Worm (Caenorhabditis elegans): Measurements from ENCODE around the gene cbp-3.

ce11 chrIII:9903694-9904292 lies 10.0 kb upstream of the cbp-3 start:
- no peak for TF ChIP-seq nfya-1 (tag; optimal IDR thresholded peaks at IDR 0.05; ENCODE audit: borderline replicate concordance, insufficient read depth)
- TF ChIP-seq him-1 (tag; optimal IDR thresholded peaks at IDR 0.05), result no peak
- no peak for TF ChIP-seq C17E4.6 (GFP tag; IDR thresholded peaks at IDR 0.05)
- no peak for TF ChIP-seq ztf-25 (GFP tag; IDR thresholded peaks at IDR 0.05)
- TF ChIP-seq somi-1 (GFP tag; optimal IDR thresholded peaks at IDR 0.05), result no peak
- no peak for TF ChIP-seq snpc-4 (GFP tag; optimal IDR thresholded peaks at IDR 0.05)
- TF ChIP-seq snpc-4 (tag; optimal IDR thresholded peaks at IDR 0.05), result no peak
- TF ChIP-seq attf-5 (GFP tag; optimal IDR thresholded peaks at IDR 0.05), result no peak
